Worm (Caenorhabditis elegans) whole organism, L4 larva: ENCODE results near the gene irld-59.

Experiments
- F10B5.3 ChIP-seq: sonication (generic microtip); optimal IDR thresholded peaks from 2 replicates; lab custom pipeline; 2016; ENCODE audit warnings: mild to moderate bottlenecking, missing genetic modification characterization, missing compliant biosample characterization
- F26F4.8 ChIP-seq: fragments of 200-800 bp; sonication (Bioruptor generic); conservative IDR thresholded peaks from 2 replicates; pipeline ENCODE4 v1.3.6; 2022; ENCODE audit warnings: missing genetic modification characterization, missing compliant biosample characterization
- F37D6.2 ChIP-seq: sonication (generic microtip); optimal IDR thresholded peaks from 2 replicates; lab custom pipeline; 2016; ENCODE audit warnings: mild to moderate bottlenecking, missing genetic modification characterization, missing compliant biosample characterization
- F44E2.7 ChIP-seq: fragments of 200-800 bp; sonication (Bioruptor generic); IDR thresholded peaks from 2 replicates; pipeline ENCODE4 v2.1.2; 2022; ENCODE audit warnings: missing genetic modification characterization, missing compliant biosample characterization
- R02D3.7 ChIP-seq: fragments of 150-350 bp; sonication (generic microtip); optimal IDR thresholded peaks from 3 replicates; lab custom pipeline; 2014; ENCODE audit warnings: missing biosample characterization, missing genetic modification characterization
- ZK546.5 ChIP-seq, 2 experiments: sonication (generic microtip); optimal IDR thresholded peaks; 2 replicates each; lab custom pipeline; 2017; ENCODE audit warnings: missing biosample characterization in 2 of 2, missing genetic modification characterization in 2 of 2
- aha-1 ChIP-seq: fragments of 150-350 bp; peaks from one replicate; lab custom pipeline; 2014; ENCODE audit warnings: missing biosample characterization, missing genetic modification characterization
- ceh-62 ChIP-seq: sonication (generic microtip); optimal IDR thresholded peaks from 2 replicates; lab custom pipeline; 2017; ENCODE audit warnings: missing biosample characterization, missing genetic modification characterization
- ces-1 ChIP-seq: fragments of 150-350 bp; sonication (generic microtip); optimal IDR thresholded peaks from 4 replicates; lab custom pipeline; 2014; ENCODE audit warnings: missing biosample characterization, missing genetic modification reagents, missing genetic modification characterization
- cey-2 ChIP-seq: sonication (generic microtip); optimal IDR thresholded peaks from 3 replicates; lab custom pipeline; 2017; ENCODE audit warnings: missing genetic modification characterization, mild to moderate bottlenecking, missing compliant biosample characterization, antibody characterized with exemption, borderline replicate concordance; ENCODE audit not compliant: insufficient read depth
- daf-16 ChIP-seq, 3 experiments: sonication (generic microtip); optimal IDR thresholded peaks; 2 replicates each; lab custom pipeline; 2016 to 2017; ENCODE audit warnings: missing genetic modification characterization in 3 of 3, missing genetic modification reagents in 3 of 3, mild to moderate bottlenecking in 2 of 3, missing compliant biosample characterization in 2 of 3, missing biosample characterization in 1 of 3, moderate library complexity in 1 of 3
- daf-19 ChIP-seq: fragments of 200-800 bp; sonication (Bioruptor generic); conservative IDR thresholded peaks from 2 replicates; pipeline ENCODE4 v1.3.6; 2022; ENCODE audit warnings: missing genetic modification characterization, missing compliant biosample characterization
- dpl-1 ChIP-seq: fragments of 150-350 bp; optimal IDR thresholded peaks from 2 replicates; lab custom pipeline; 2014; ENCODE audit warnings: missing biosample characterization, missing genetic modification reagents, missing genetic modification characterization
- duxl-1 ChIP-seq: sonication (generic microtip); optimal IDR thresholded peaks from 2 replicates; lab custom pipeline; 2016; ENCODE audit warnings: mild to moderate bottlenecking, missing genetic modification characterization, moderate library complexity, missing compliant biosample characterization; ENCODE audit not compliant: poor library complexity
- dve-1 ChIP-seq: sonication (generic microtip); optimal IDR thresholded peaks from 2 replicates; lab custom pipeline; 2017; ENCODE audit warnings: antibody characterized with exemption, mild to moderate bottlenecking, missing genetic modification characterization, missing compliant biosample characterization; ENCODE audit not compliant: insufficient read depth
- fos-1 ChIP-seq: fragments of 150-350 bp; optimal IDR thresholded peaks from 2 replicates; lab custom pipeline; 2014; ENCODE audit warnings: missing biosample characterization, missing genetic modification characterization
- gei-8 ChIP-seq: fragments of 200-800 bp; sonication (Bioruptor generic); optimal IDR thresholded peaks from 2 replicates; lab custom pipeline; 2018; ENCODE audit warnings: mild to moderate bottlenecking, missing genetic modification characterization, missing compliant biosample characterization
- hmg-1.1 ChIP-seq: fragments of 200-800 bp; sonication (Bioruptor generic); IDR thresholded peaks from 2 replicates; pipeline ENCODE4 v1.3.6; 2022; ENCODE audit warnings: missing genetic modification reagents, missing genetic modification characterization, missing compliant biosample characterization
- lir-3 ChIP-seq: sonication (generic microtip); optimal IDR thresholded peaks from 2 replicates; lab custom pipeline; 2016; ENCODE audit warnings: mild to moderate bottlenecking, missing genetic modification characterization, missing compliant biosample characterization
- madf-5 ChIP-seq, 2 experiments: fragments of 200-800 bp; sonication (Bioruptor generic); IDR thresholded peaks; 2 replicates each; pipeline ENCODE4 v1.3.6; 2022; ENCODE audit warnings: missing compliant biosample characterization in 2 of 2, missing genetic modification characterization in 2 of 2
- mep-1 ChIP-seq: fragments of 150-350 bp; sonication (generic microtip); optimal IDR thresholded peaks from 3 replicates; lab custom pipeline; 2014; ENCODE audit warnings: missing biosample characterization, missing genetic modification characterization
- nhr-10 ChIP-seq: fragments of 150-350 bp; optimal IDR thresholded peaks from 2 replicates; lab custom pipeline; 2014; ENCODE audit warnings: missing biosample characterization, missing genetic modification characterization
- nhr-102 ChIP-seq: sonication (generic microtip); optimal IDR thresholded peaks from 2 replicates; lab custom pipeline; 2016; ENCODE audit warnings: mild to moderate bottlenecking, missing genetic modification characterization, moderate library complexity, missing compliant biosample characterization
- nhr-11 ChIP-seq: fragments of 150-350 bp; optimal IDR thresholded peaks from 2 replicates; lab custom pipeline; 2014; ENCODE audit warnings: missing biosample characterization, missing genetic modification characterization
- nhr-42 ChIP-seq: fragments of 200-800 bp; sonication (Bioruptor generic); IDR thresholded peaks from 2 replicates; pipeline ENCODE4 v1.3.6; 2022; ENCODE audit warnings: missing genetic modification characterization, missing compliant biosample characterization
- nhr-48 ChIP-seq: sonication (generic microtip); optimal IDR thresholded peaks from 2 replicates; lab custom pipeline; 2016; ENCODE audit warnings: mild to moderate bottlenecking, missing genetic modification characterization, missing compliant biosample characterization
- pha-4 ChIP-seq, 2 experiments: fragments of 150-350 bp in 1 of 2; fragments of 200-800 bp in 1 of 2; sonication (Bioruptor generic) in 1 of 2; IDR thresholded peaks in 1 of 2; optimal IDR thresholded peaks in 1 of 2; 2 replicates each; pipeline versions ENCODE4 v1.3.6 to Lab custom; 2014 to 2022; ENCODE audit warnings: missing genetic modification characterization in 2 of 2, missing genetic modification reagents in 2 of 2, missing biosample characterization in 1 of 2, missing compliant biosample characterization in 1 of 2
- php-3 ChIP-seq: fragments of 200-800 bp; sonication (Bioruptor generic); IDR thresholded peaks from 2 replicates; pipeline ENCODE4 v1.3.6; 2022; ENCODE audit warnings: missing genetic modification reagents, missing genetic modification characterization, missing compliant biosample characterization
- skn-1 ChIP-seq: fragments of 150-350 bp; optimal IDR thresholded peaks from 2 replicates; lab custom pipeline; 2014; ENCODE audit warnings: missing biosample characterization, missing genetic modification characterization
- snpc-1.2 ChIP-seq: fragments of 200-800 bp; sonication (Bioruptor generic); IDR thresholded peaks from 2 replicates; pipeline ENCODE4 v1.3.6; 2022; ENCODE audit warnings: missing genetic modification reagents, missing genetic modification characterization, missing compliant biosample characterization
- unc-130 ChIP-seq: sonication (generic microtip); optimal IDR thresholded peaks from 2 replicates; lab custom pipeline; 2016; ENCODE audit warnings: missing genetic modification reagents, missing genetic modification characterization, missing compliant biosample characterization
- unc-39 ChIP-seq: sonication (generic microtip); optimal IDR thresholded peaks from 2 replicates; lab custom pipeline; 2017; ENCODE audit warnings: missing biosample characterization, missing genetic modification characterization
- unc-62 ChIP-seq, 3 experiments: fragments of 150-350 bp in 1 of 3; sonication (generic microtip); optimal IDR thresholded peaks in 2 of 3; peaks in 1 of 3; 1 replicate in 1 of 3; 2 replicates in 2 of 3; lab custom pipeline; 2014 to 2017; ENCODE audit warnings: missing biosample characterization in 3 of 3, missing genetic modification characterization in 3 of 3, missing genetic modification reagents in 3 of 3, missing genotype in 1 of 3
- zfp-2 ChIP-seq: sonication (generic microtip); optimal IDR thresholded peaks from 2 replicates; lab custom pipeline; 2016; ENCODE audit warnings: mild to moderate bottlenecking, missing genetic modification characterization, missing compliant biosample characterization

Gene irld-59

DNA sequence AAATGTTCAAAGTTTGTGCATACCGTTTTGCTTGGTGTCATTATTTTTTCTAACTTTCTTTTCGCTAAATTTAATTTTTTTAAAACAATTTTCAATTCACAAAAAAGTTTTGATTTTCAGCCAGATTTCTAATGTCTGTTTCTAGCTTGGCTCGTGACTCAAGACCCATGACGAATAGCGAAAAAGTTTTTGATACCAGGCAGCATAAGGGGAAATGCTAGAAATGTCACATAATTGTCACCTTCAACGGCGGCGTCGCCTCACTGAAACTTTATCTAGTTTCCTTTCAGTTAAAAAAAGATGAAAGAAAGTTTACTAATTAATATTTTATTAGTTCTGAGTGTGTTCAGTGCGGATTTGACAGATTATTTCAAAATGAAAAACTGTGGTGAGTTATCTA lies at the start of gene irld-59:
Gene irld-59 (plus strand): TSS at position 301 of the 400 bp plus-strand sequence.
- TF ChIP-seq cey-2 (tag; lab: Kevin White, UChicago) = no peak
- TF ChIP-seq nhr-48 (tag; lab: Kevin White, UChicago) = no peak
- peak in 1 of 2 experiments; percentile 7 for TF ChIP-seq unc-62 (GFP tag; optimal IDR thresholded peaks at IDR 0.05 in 1 of 2; lab: Kevin White, UChicago)
- TF ChIP-seq unc-62 (tag; optimal IDR thresholded peaks at IDR 0.05; lab: Kevin White, UChicago) = no peak
- TF ChIP-seq F37D6.2 (tag; lab: Kevin White, UChicago) = no peak
- TF ChIP-seq hmg-1.1 (GFP tag; lab: Robert Waterston, UW) = no peak
- TF ChIP-seq zfp-2 = no peak
- no peak for TF ChIP-seq nhr-102 (tag; lab: Kevin White, UChicago)
- TF ChIP-seq fos-1 = no peak
- TF ChIP-seq gei-8 = no peak

DNA sequence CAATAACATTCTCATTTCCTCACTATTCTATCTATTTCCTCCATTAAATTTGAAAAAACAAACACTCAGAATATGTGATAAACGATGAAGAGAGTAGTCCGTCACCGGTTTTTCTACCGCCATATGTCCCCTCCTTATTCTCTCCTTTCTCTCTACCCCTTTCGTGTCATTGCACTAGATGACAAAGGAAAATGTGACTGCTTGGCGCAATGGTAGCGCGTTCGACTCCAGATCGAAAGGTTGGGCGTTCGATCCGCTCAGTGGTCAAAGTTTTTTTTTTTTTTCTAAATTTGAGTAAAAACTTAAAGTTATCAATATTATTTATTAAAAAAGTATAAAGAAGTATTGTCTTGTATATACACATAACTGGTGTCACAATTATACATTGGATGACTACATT lies 47.4 kb upstream of the irld-59 start:
- TF ChIP-seq ceh-62 (tag; lab: Kevin White, UChicago) = no peak
- TF ChIP-seq nhr-48 (tag; lab: Kevin White, UChicago) = no peak
- peak; percentile 95 for TF ChIP-seq aha-1 (tag; lab: Kevin White, UChicago)
- peak in 1 of 2 experiments; percentile 49 for TF ChIP-seq daf-16 (GFP tag; optimal IDR thresholded peaks at IDR 0.05; lab: Kevin White, UChicago)
- TF ChIP-seq daf-16 (tag; optimal IDR thresholded peaks at IDR 0.05; lab: Kevin White, UChicago) = no peak
- TF ChIP-seq madf-5 (GFP tag; IDR thresholded peaks at IDR 0.05; lab: Robert Waterston, UW) = peak; percentile 32 to 68; a peak in 2 of 4 replicates
- TF ChIP-seq snpc-1.2 (GFP tag; lab: Robert Waterston, UW) = peak; percentile 98
- peak; percentile 12 for TF ChIP-seq unc-130
- no peak for TF ChIP-seq nhr-11
- TF ChIP-seq gei-8 = no peak
- TF ChIP-seq mep-1 (tag; lab: Kevin White, UChicago) = no peak
- TF ChIP-seq dve-1 (tag; lab: Kevin White, UChicago) = no peak
- TF ChIP-seq php-3 = no peak
- peak; percentile 5 for TF ChIP-seq lir-3 (tag; lab: Kevin White, UChicago)
- TF ChIP-seq F44E2.7 = 0 out of 2 replicates have a peak, but pooled peaks have one; percentile 50
- TF ChIP-seq hmg-1.1 (GFP tag; lab: Robert Waterston, UW) = no peak
- peak; percentile 50 for TF ChIP-seq daf-19 (GFP tag; lab: Robert Waterston, UW)
- peak; percentile 82 for TF ChIP-seq pha-4 (GFP tag; IDR thresholded peaks at IDR 0.05; lab: Robert Waterston, UW)
- no peak for TF ChIP-seq pha-4 (tag; optimal IDR thresholded peaks at IDR 0.05; lab: Kevin White, UChicago)
- TF ChIP-seq ZK546.5 (tag; optimal IDR thresholded peaks at IDR 0.05; lab: Kevin White, UChicago) = no peak
- TF ChIP-seq nhr-42 = 0 out of 2 replicates have a peak, but pooled peaks have one; percentile 24
- TF ChIP-seq nhr-10 (tag; lab: Kevin White, UChicago) = no peak
- no peak for TF ChIP-seq F10B5.3 (tag; lab: Kevin White, UChicago)
- 0 out of 2 replicates have a peak, but pooled peaks have one; percentile 21 for TF ChIP-seq F26F4.8
- TF ChIP-seq unc-39 (tag; lab: Kevin White, UChicago) = no peak

- TF ChIP-seq ces-1 (GFP tag; lab: Kevin White, UChicago) (no peak), dpl-1 (GFP tag; lab: Kevin White, UChicago) (no peak), aha-1 (tag; lab: Kevin White, UChicago) (peak; percentile 26)
Observed at ce11 chrIV:15291162-15291561, 45.7 kb upstream of the irld-59 start, which contains the start of gene pqn-90. TSS of gene pqn-90 (minus strand) at chrIV:15291262.

- TF ChIP-seq ces-1 (GFP tag; lab: Kevin White, UChicago) (no peak), F37D6.2 (tag; lab: Kevin White, UChicago) (no peak), skn-1 (tag; lab: Kevin White, UChicago) (no peak), aha-1 (tag; lab: Kevin White, UChicago) (peak; percentile 33), duxl-1 (tag; lab: Kevin White, UChicago) (no peak), R02D3.7 (tag; lab: Kevin White, UChicago) (no peak)
Observed at ce11 chrIV:15291607-15292006, 45.3 kb upstream of the irld-59 start, which contains the start of gene pqn-91. TSS of gene pqn-91 (plus strand) at chrIV:15291907.
